In the genomic region with DNA sequence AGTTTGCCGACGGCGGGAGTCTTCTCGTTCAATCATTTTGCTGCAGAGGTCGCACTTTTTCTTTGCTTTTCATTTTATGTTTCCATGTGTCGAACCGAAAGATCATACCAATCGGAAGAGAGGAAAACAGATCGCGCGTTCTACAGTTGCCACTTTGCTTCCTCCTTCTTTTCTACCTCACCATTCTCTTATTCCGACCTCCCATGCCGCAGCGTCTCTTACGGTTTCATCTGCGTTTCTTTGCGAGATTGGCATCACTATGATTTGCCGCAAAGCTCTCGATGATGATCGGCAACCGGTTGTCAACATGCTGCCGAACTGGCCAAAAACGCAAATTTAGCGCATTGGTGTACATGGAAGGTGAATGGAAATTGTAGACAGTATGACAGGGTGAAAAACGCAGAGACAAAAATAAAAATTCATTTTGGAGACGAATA, we compare ENCODE assay signal across 4 worm cellular contexts.
TF ChIP-seq lines count a peak whose summit lies in the region.

No protein-coding gene starts in this region.

TF ChIP-seq in whole organism, L1 larva, 84 proteins besides CTCF, POLR2A, EP300 and RAD21 (continued from another document and continues in another):
- no peak for TF ChIP-seq mep-1 (tag; optimal IDR thresholded peaks at IDR 0.05; lab: Kevin White, UChicago)
- TF ChIP-seq efl-1 (optimal IDR thresholded peaks at IDR 0.05; lab: Kevin White, UChicago) = no peak
- TF ChIP-seq efl-1 (GFP tag; optimal IDR thresholded peaks at IDR 0.05 in 1 of 2; lab: Kevin White, UChicago) = no peak
- TF ChIP-seq ztf-4 (tag; optimal IDR thresholded peaks at IDR 0.05; lab: Kevin White, UChicago) = no peak
- no peak for TF ChIP-seq nhr-12 (tag; optimal IDR thresholded peaks at IDR 0.05; lab: Kevin White, UChicago)
- no peak for TF ChIP-seq fkh-4 (tag; optimal IDR thresholded peaks at IDR 0.05; lab: Kevin White, UChicago; ENCODE audit: borderline replicate concordance)
- no peak for TF ChIP-seq nhr-77 (tag; optimal IDR thresholded peaks at IDR 0.05; lab: Kevin White, UChicago)
- no peak for TF ChIP-seq xbp-1 (tag; optimal IDR thresholded peaks at IDR 0.05; lab: Kevin White, UChicago)
- no peak for TF ChIP-seq grh-1 (GFP tag; IDR thresholded peaks at IDR 0.05; lab: Robert Waterston, UW)
- TF ChIP-seq tbx-2 (tag; optimal IDR thresholded peaks at IDR 0.05; lab: Kevin White, UChicago) = no peak
- 0 out of 2 replicates have a peak, but pooled peaks have one; percentile 8 for TF ChIP-seq ceh-88 (GFP tag; IDR thresholded peaks at IDR 0.05; lab: Robert Waterston, UW)
- TF ChIP-seq ets-5 (GFP tag; IDR thresholded peaks at IDR 0.05; lab: Robert Waterston, UW) = no peak
- TF ChIP-seq fos-1 (tag; optimal IDR thresholded peaks at IDR 0.05; lab: Kevin White, UChicago) = no peak
- TF ChIP-seq blmp-1 (tag; optimal IDR thresholded peaks at IDR 0.05; lab: Kevin White, UChicago) = peak; percentile 67
- no peak for TF ChIP-seq mef-2 (tag; optimal IDR thresholded peaks at IDR 0.05; lab: Kevin White, UChicago)
- TF ChIP-seq pax-3 (tag; optimal IDR thresholded peaks at IDR 0.05; lab: Kevin White, UChicago) = no peak
- no peak for TF ChIP-seq C16A3.4 (tag; optimal IDR thresholded peaks at IDR 0.05; lab: Kevin White, UChicago)
- no peak for TF ChIP-seq ceh-8 (GFP tag; optimal IDR thresholded peaks at IDR 0.05; lab: Kevin White, UChicago)
- TF ChIP-seq lin-39 (tag; optimal IDR thresholded peaks at IDR 0.05; lab: Kevin White, UChicago) = no peak
- no peak for TF ChIP-seq aha-1 (tag; optimal IDR thresholded peaks at IDR 0.05; lab: Kevin White, UChicago)
- TF ChIP-seq ama-1 (optimal IDR thresholded peaks at IDR 0.05; lab: Kevin White, UChicago) = no peak
- no peak for TF ChIP-seq lin-13 (GFP tag; optimal IDR thresholded peaks at IDR 0.05; lab: Kevin White, UChicago)
- no peak for TF ChIP-seq Y116A8C.19 (tag; optimal IDR thresholded peaks at IDR 0.05; lab: Kevin White, UChicago; ENCODE audit: borderline replicate concordance)
- peak in 1 of 6 experiments; percentile 47 for TF ChIP-seq elt-3 (tag; optimal IDR thresholded peaks at IDR 0.05; lab: Kevin White, UChicago)
- no peak for TF ChIP-seq unc-130 (tag; optimal IDR thresholded peaks at IDR 0.05; lab: Kevin White, UChicago)
- no peak for TF ChIP-seq swsn-7 (tag; optimal IDR thresholded peaks at IDR 0.05; lab: Kevin White, UChicago)
- no peak for TF ChIP-seq dsc-1 (tag; optimal IDR thresholded peaks at IDR 0.05; lab: Kevin White, UChicago)
- peak; percentile 18 for TF ChIP-seq nhr-20 (tag; optimal IDR thresholded peaks at IDR 0.05; lab: Kevin White, UChicago)
- TF ChIP-seq unc-86 (tag; optimal IDR thresholded peaks at IDR 0.05; lab: Kevin White, UChicago) = no peak
- no peak for TF ChIP-seq ceh-82 (tag; optimal IDR thresholded peaks at IDR 0.05; lab: Kevin White, UChicago)
- TF ChIP-seq efl-3 (GFP tag; optimal IDR thresholded peaks at IDR 0.05; lab: Kevin White, UChicago) = no peak
- TF ChIP-seq ceh-90 (tag; optimal IDR thresholded peaks at IDR 0.05; lab: Kevin White, UChicago) = no peak
- no peak for TF ChIP-seq ces-1 (GFP tag; optimal IDR thresholded peaks at IDR 0.05; lab: Kevin White, UChicago)

TF ChIP-seq in whole organism, L2 larva, 48 proteins besides CTCF, POLR2A, EP300 and RAD21 (continued from another document):
- TF ChIP-seq sma-3 (GFP tag; optimal IDR thresholded peaks at IDR 0.05; lab: Kevin White, UChicago) (no peak), lin-11 (tag; optimal IDR thresholded peaks at IDR 0.05; lab: Kevin White, UChicago) (no peak), dmd-4 (tag; optimal IDR thresholded peaks at IDR 0.05; lab: Kevin White, UChicago) (no peak), skn-1 (tag; optimal IDR thresholded peaks at IDR 0.05; lab: Kevin White, UChicago) (no peak), lin-13 (GFP tag; optimal IDR thresholded peaks at IDR 0.05; lab: Kevin White, UChicago) (no peak), unc-62 (GFP tag; optimal IDR thresholded peaks at IDR 0.05; lab: Kevin White, UChicago) (no peak), blmp-1 (tag; optimal IDR thresholded peaks at IDR 0.05; lab: Kevin White, UChicago; ENCODE audit: insufficient read depth) (peak; percentile 45), C34F6.9 (tag; optimal IDR thresholded peaks at IDR 0.05; lab: Kevin White, UChicago) (no peak), crh-2 (tag; optimal IDR thresholded peaks at IDR 0.05; lab: Kevin White, UChicago) (no peak), nhr-21 (tag; optimal IDR thresholded peaks at IDR 0.05; lab: Kevin White, UChicago) (peak; percentile 6), gmeb-1 (tag; optimal IDR thresholded peaks at IDR 0.05; lab: Kevin White, UChicago) (no peak), nhr-25 (tag; optimal IDR thresholded peaks at IDR 0.05; lab: Kevin White, UChicago) (peak; percentile 77), ztf-11 (tag; optimal IDR thresholded peaks at IDR 0.05; lab: Kevin White, UChicago) (no peak), lsy-2 (tag; optimal IDR thresholded peaks at IDR 0.05; lab: Kevin White, UChicago) (no peak), ama-1 (optimal IDR thresholded peaks at IDR 0.05; lab: Kevin White, UChicago) (no peak), alr-1 (tag; optimal IDR thresholded peaks at IDR 0.05; lab: Kevin White, UChicago) (no peak), Y55F3AM.14 (GFP tag; optimal IDR thresholded peaks at IDR 0.05; lab: Kevin White, UChicago) (no peak), zag-1 (tag; optimal IDR thresholded peaks at IDR 0.05; lab: Kevin White, UChicago) (no peak), R02D3.7 (tag; optimal IDR thresholded peaks at IDR 0.05; lab: Kevin White, UChicago) (no peak), nhr-6 (tag; optimal IDR thresholded peaks at IDR 0.05; lab: Kevin White, UChicago) (no peak), mab-5 (tag; optimal IDR thresholded peaks at IDR 0.05; lab: Kevin White, UChicago) (no peak), sem-4 (tag; optimal IDR thresholded peaks at IDR 0.05; lab: Kevin White, UChicago) (no peak)

TF ChIP-seq in whole organism, L3 larva, 47 proteins besides CTCF, POLR2A, EP300 and RAD21 (continued from another document):
- TF ChIP-seq hmg-11 (tag; optimal IDR thresholded peaks at IDR 0.05; lab: Kevin White, UChicago) (peak; percentile 4), ama-1 (optimal IDR thresholded peaks at IDR 0.05; lab: Kevin White, UChicago) (no peak), pha-4 (tag; optimal IDR thresholded peaks at IDR 0.05; lab: Kevin White, UChicago) (peak; percentile 40), sea-2 (GFP tag; optimal IDR thresholded peaks at IDR 0.05; lab: Kevin White, UChicago) (no peak), nfya-1 (tag; optimal IDR thresholded peaks at IDR 0.05; lab: Kevin White, UChicago; ENCODE audit: insufficient read depth) (peak; percentile 34), lsy-12 (tag; optimal IDR thresholded peaks at IDR 0.05; lab: Kevin White, UChicago) (no peak), eor-1 (tag; optimal IDR thresholded peaks at IDR 0.05; lab: Kevin White, UChicago) (no peak), nhr-11 (tag; optimal IDR thresholded peaks at IDR 0.05; lab: Kevin White, UChicago) (no peak), R02D3.7 (tag; optimal IDR thresholded peaks at IDR 0.05; lab: Kevin White, UChicago) (no peak), lin-39 (tag; optimal IDR thresholded peaks at IDR 0.05; lab: Kevin White, UChicago) (no peak), ztf-11 (tag; optimal IDR thresholded peaks at IDR 0.05; lab: Kevin White, UChicago) (no peak)

TF ChIP-seq in whole organism, late embryonic, 69 proteins besides CTCF, POLR2A, EP300 and RAD21 (continued from another document):
- TF ChIP-seq ceh-14 (tag; optimal IDR thresholded peaks at IDR 0.05; lab: Kevin White, UChicago) (no peak), tbx-2 (tag; optimal IDR thresholded peaks at IDR 0.05; lab: Kevin White, UChicago) (peak; percentile 0), elt-4 (tag; optimal IDR thresholded peaks at IDR 0.05; lab: Kevin White, UChicago) (no peak), ceh-18 (tag; optimal IDR thresholded peaks at IDR 0.05; lab: Kevin White, UChicago) (no peak), ttx-3 (tag; optimal IDR thresholded peaks at IDR 0.05; lab: Kevin White, UChicago) (no peak), pha-2 (tag; optimal IDR thresholded peaks at IDR 0.05; lab: Kevin White, UChicago) (no peak), nfya-1 (tag; optimal IDR thresholded peaks at IDR 0.05; lab: Kevin White, UChicago) (peak; percentile 26), F13H6.1 (tag; optimal IDR thresholded peaks at IDR 0.05; lab: Kevin White, UChicago) (peak; percentile 52), fax-1 (tag; optimal IDR thresholded peaks at IDR 0.05; lab: Kevin White, UChicago) (no peak), ceh-31 (tag; optimal IDR thresholded peaks at IDR 0.05; lab: Kevin White, UChicago) (peak; percentile 38), K02D7.2 (tag; optimal IDR thresholded peaks at IDR 0.05; lab: Kevin White, UChicago) (no peak), ref-2 (tag; optimal IDR thresholded peaks at IDR 0.05; lab: Kevin White, UChicago) (peak; percentile 62), dmd-4 (tag; optimal IDR thresholded peaks at IDR 0.05; lab: Kevin White, UChicago; ENCODE audit: borderline replicate concordance) (peak; percentile 57), odd-2 (tag; optimal IDR thresholded peaks at IDR 0.05; lab: Kevin White, UChicago) (no peak), hlh-6 (tag; optimal IDR thresholded peaks at IDR 0.05; lab: Kevin White, UChicago) (no peak), ceh-22 (tag; optimal IDR thresholded peaks at IDR 0.05; lab: Kevin White, UChicago) (no peak), elt-2 (tag; optimal IDR thresholded peaks at IDR 0.05; lab: Kevin White, UChicago) (no peak), nhr-232 (tag; optimal IDR thresholded peaks at IDR 0.05; lab: Kevin White, UChicago) (no peak), lim-6 (tag; optimal IDR thresholded peaks at IDR 0.05; lab: Kevin White, UChicago) (no peak), pax-1 (tag; optimal IDR thresholded peaks at IDR 0.05; lab: Kevin White, UChicago) (no peak), eyg-1 (tag; optimal IDR thresholded peaks at IDR 0.05; lab: Kevin White, UChicago) (no peak), ceh-6 (GFP tag; optimal IDR thresholded peaks at IDR 0.05; lab: Kevin White, UChicago) (no peak)
